Fruit fly (Drosophila melanogaster) whole organism, prepupa: ENCODE results near the gene CG42717.

Source experiments
- Blimp-1 ChIP-seq: fragments of 200-800 bp; sonication (Bioruptor generic); optimal IDR thresholded peaks from 3 replicates; lab custom pipeline; 2017; ENCODE audit warnings: missing biosample characterization, missing genetic modification characterization, mild to moderate bottlenecking, moderate library complexity, missing genetic modification reagents
- CG11902 ChIP-seq: fragments of 200-800 bp; sonication (Bioruptor generic); optimal IDR thresholded peaks from 3 replicates; lab custom pipeline; 2016; ENCODE audit warnings: missing biosample characterization, missing genetic modification characterization
- CG32006 ChIP-seq: fragments of 200-800 bp; sonication (Bioruptor generic); optimal IDR thresholded peaks from 3 replicates; lab custom pipeline; 2017; ENCODE audit warnings: missing biosample characterization, mild to moderate bottlenecking, missing genetic modification characterization
- CG4318 ChIP-seq: fragments of 200-800 bp; sonication (Bioruptor generic); optimal IDR thresholded peaks from 3 replicates; lab custom pipeline; 2017; ENCODE audit warnings: missing biosample characterization, mild to moderate bottlenecking, missing genetic modification characterization
- CG6163 ChIP-seq: fragments of 200-800 bp; sonication (Bioruptor generic); IDR thresholded peaks from 3 replicates; pipeline ENCODE4 v1.3.6; 2022; ENCODE audit warnings: missing biosample characterization, missing genetic modification characterization
- CG8319 ChIP-seq: fragments of 200-800 bp; sonication (Bioruptor generic); optimal IDR thresholded peaks from 3 replicates; lab custom pipeline; 2016; ENCODE audit warnings: missing biosample characterization, missing genetic modification characterization
- Hr39 ChIP-seq: fragments of 200-800 bp; sonication (Bioruptor generic); optimal IDR thresholded peaks from 2 replicates; lab custom pipeline; 2016; ENCODE audit warnings: missing biosample characterization, missing genetic modification characterization
- Lpt ChIP-seq: fragments of 200-800 bp; sonication (Bioruptor generic); optimal IDR thresholded peaks from 3 replicates; lab custom pipeline; 2016; ENCODE audit warnings: missing biosample characterization, missing genetic modification characterization
- Smox ChIP-seq: fragments of 200-800 bp; sonication (Bioruptor generic); optimal IDR thresholded peaks from 3 replicates; lab custom pipeline; 2016; ENCODE audit warnings: missing biosample characterization, missing genetic modification characterization
- Sox14 ChIP-seq: fragments of 200-800 bp; sonication (Bioruptor generic); optimal IDR thresholded peaks from 3 replicates; lab custom pipeline; 2016; ENCODE audit warnings: missing biosample characterization, missing genetic modification characterization
- acj6 ChIP-seq: fragments of 200-800 bp; sonication (Bioruptor generic); optimal IDR thresholded peaks from 3 replicates; lab custom pipeline; 2016; ENCODE audit warnings: missing biosample characterization, missing genetic modification characterization
- fkh ChIP-seq: fragments of 200-800 bp; sonication (Bioruptor generic); optimal IDR thresholded peaks from 3 replicates; lab custom pipeline; 2017; ENCODE audit warnings: missing biosample characterization, mild to moderate bottlenecking, missing genetic modification characterization, moderate library complexity

- TF ChIP-seq CG6163 (GFP tag; lab: Robert Waterston, UW) (no peak), Sox14 (GFP tag; lab: Kevin White, UChicago) (no peak), acj6 (GFP tag; lab: Kevin White, UChicago) (no peak), Hr39 (GFP tag; lab: Kevin White, UChicago) (no peak), CG4318 (GFP tag; lab: Kevin White, UChicago) (no peak), CG8319 (GFP tag; lab: Kevin White, UChicago) (no peak), fkh (GFP tag; lab: Kevin White, UChicago) (peak; percentile 3), Blimp-1 (GFP tag; lab: Kevin White, UChicago) (no peak), CG32006 (GFP tag; lab: Kevin White, UChicago) (no peak), Lpt (GFP tag; lab: Kevin White, UChicago) (no peak), Smox (GFP tag; lab: Kevin White, UChicago) (no peak), CG11902 (GFP tag; lab: Kevin White, UChicago) (no peak)
Observed at dm6 chr3L:16028924-16029323, 4.1 kb downstream of the CG42717 start.
